Comparison of ENCODE assay signal across 2 worm cellular contexts in the genomic region with DNA sequence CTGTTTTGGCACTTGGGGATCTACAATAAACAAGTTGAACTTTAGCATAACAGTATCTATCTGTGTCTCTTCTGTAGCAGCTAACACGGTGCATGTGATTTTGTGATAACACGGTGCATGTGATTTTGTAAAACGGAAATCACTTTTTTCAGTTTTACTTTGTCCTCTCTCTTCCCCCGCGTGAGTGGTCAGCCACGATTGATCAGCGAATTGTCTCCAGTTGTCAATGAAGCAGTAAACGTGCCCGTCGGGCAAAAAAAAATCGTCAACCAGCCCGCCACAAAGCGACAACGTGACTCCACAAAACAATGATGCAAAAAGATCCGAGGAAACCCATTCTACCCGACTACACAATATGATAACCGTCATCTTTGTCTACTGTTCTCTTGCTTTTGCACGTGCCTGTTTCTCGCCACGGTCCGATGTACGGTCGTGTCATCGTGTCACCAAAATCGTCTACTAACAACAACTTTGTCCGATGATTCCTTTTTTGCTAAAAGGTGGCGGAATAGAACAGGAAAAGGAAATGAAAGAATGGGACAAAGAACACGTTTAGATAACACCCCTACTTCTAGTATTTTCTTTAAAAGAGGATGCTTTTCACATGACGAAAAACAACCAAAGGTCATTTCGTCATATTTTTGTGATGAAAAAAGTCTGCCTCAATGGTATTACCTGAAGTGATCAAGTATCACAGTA.
TF ChIP-seq lines count a peak whose summit lies in the region.

No protein-coding gene starts in this region.

TF ChIP-seq in whole organism, L1 larva, 84 proteins besides CTCF, POLR2A, EP300 and RAD21 (continued from another document):
- no peak for TF ChIP-seq nhr-12 (tag; optimal IDR thresholded peaks at IDR 0.05; lab: Kevin White, UChicago)
- TF ChIP-seq nhr-84 (tag; optimal IDR thresholded peaks at IDR 0.05; lab: Kevin White, UChicago): no peak
- TF ChIP-seq nhr-20 (tag; optimal IDR thresholded peaks at IDR 0.05; lab: Kevin White, UChicago): peak; percentile 97
- TF ChIP-seq ztf-11 (tag; optimal IDR thresholded peaks at IDR 0.05; lab: Kevin White, UChicago): no peak
- no peak for TF ChIP-seq fkh-8 (tag; optimal IDR thresholded peaks at IDR 0.05; lab: Kevin White, UChicago)
- TF ChIP-seq aha-1 (tag; optimal IDR thresholded peaks at IDR 0.05; lab: Kevin White, UChicago): no peak

TF ChIP-seq in whole organism, L4 larva, 104 proteins besides CTCF, POLR2A, EP300 and RAD21 (continued from another document):
- TF ChIP-seq lin-13 (GFP tag; optimal IDR thresholded peaks at IDR 0.05; lab: Kevin White, UChicago): no peak
- no peak for TF ChIP-seq zfp-2 (tag; optimal IDR thresholded peaks at IDR 0.05; lab: Kevin White, UChicago)
- TF ChIP-seq F37D6.2 (tag; optimal IDR thresholded peaks at IDR 0.05; lab: Kevin White, UChicago): no peak
- no peak for TF ChIP-seq madf-5 (GFP tag; IDR thresholded peaks at IDR 0.05; lab: Robert Waterston, UW)
- TF ChIP-seq snpc-1.2 (GFP tag; IDR thresholded peaks at IDR 0.05; lab: Robert Waterston, UW): no peak
- TF ChIP-seq egl-43 (GFP tag; IDR thresholded peaks at IDR 0.05; lab: Robert Waterston, UW): no peak
- TF ChIP-seq nhr-102 (tag; optimal IDR thresholded peaks at IDR 0.05; lab: Kevin White, UChicago): peak; percentile 93
- TF ChIP-seq ztf-11 (tag; optimal IDR thresholded peaks at IDR 0.05; lab: Kevin White, UChicago): no peak
- peak; percentile 37 to 59 for TF ChIP-seq lsy-2 (tag; optimal IDR thresholded peaks at IDR 0.05; lab: Kevin White, UChicago)
- TF ChIP-seq F44E2.7 (GFP tag; IDR thresholded peaks at IDR 0.05; lab: Robert Waterston, UW): no peak
- TF ChIP-seq gei-8 (GFP tag; optimal IDR thresholded peaks at IDR 0.05; lab: Kevin White, UChicago): peak; percentile 85
- no peak for TF ChIP-seq nhr-41 (GFP tag; IDR thresholded peaks at IDR 0.05; lab: Robert Waterston, UW)
